Fruit fly (Drosophila melanogaster): ENCODE results near the gene CG42688.

CG42688 gene

dm6 chr2L:19158005-19158666 lies 24.5 kb downstream of the CG42688 start (continued):
- TF ChIP-seq fu2 (GFP tag; optimal IDR thresholded peaks at IDR 0.05) (no peak), CTCF (GFP tag; optimal IDR thresholded peaks at IDR 0.05) (no peak), chif (GFP tag; optimal IDR thresholded peaks at IDR 0.05) (peak in 1 of 2 experiments; percentile 25), CG10654 (GFP tag; optimal IDR thresholded peaks at IDR 0.05) (no peak), bigmax (GFP tag; optimal IDR thresholded peaks at IDR 0.05) (peak; percentile 39), CG6813 (GFP tag; optimal IDR thresholded peaks at IDR 0.05) (no peak), gsb (GFP tag; IDR thresholded peaks at IDR 0.05) (no peak), CG1792 (GFP tag; optimal IDR thresholded peaks at IDR 0.05) (no peak), sqz (GFP tag; optimal IDR thresholded peaks at IDR 0.05) (peak; percentile 79), Bteb2 (GFP tag; optimal IDR thresholded peaks at IDR 0.05) (peak; percentile 44), CG6689 (GFP tag; IDR thresholded peaks at IDR 0.05) (no peak), CG10209 (GFP tag; optimal IDR thresholded peaks at IDR 0.05) (no peak), eyg (GFP tag; optimal IDR thresholded peaks at IDR 0.05) (no peak), otp (GFP tag; IDR thresholded peaks at IDR 0.05) (peak; percentile 39; the same call in 1 of the 3 replicates), Hr51 (GFP tag; optimal IDR thresholded peaks at IDR 0.05) (no peak), CG10147 (GFP tag; optimal IDR thresholded peaks at IDR 0.05) (peak; percentile 21), CG4617 (GFP tag; optimal IDR thresholded peaks at IDR 0.05; ENCODE audit: borderline replicate concordance) (no peak), D (optimal IDR thresholded peaks at IDR 0.05) (peak; percentile 45), D (GFP tag; optimal IDR thresholded peaks at IDR 0.05) (no peak), Mad (GFP tag; optimal IDR thresholded peaks at IDR 0.05) (no peak), gcm2 (GFP tag; optimal IDR thresholded peaks at IDR 0.05) (no peak), HLHmδ (GFP tag; optimal IDR thresholded peaks at IDR 0.05) (peak; percentile 66), CG10321 (GFP tag; IDR thresholded peaks at IDR 0.05) (no peak), inv (GFP tag; IDR thresholded peaks at IDR 0.05; ENCODE audit: partially characterized antibody) (no peak; the same call in 1 of the 2 replicates), cwo (GFP tag; optimal IDR thresholded peaks at IDR 0.05) (peak; percentile 31), Pdp1 (GFP tag; optimal IDR thresholded peaks at IDR 0.05) (no peak), sug (tag; optimal IDR thresholded peaks at IDR 0.05) (peak; percentile 56), pros (GFP tag; optimal IDR thresholded peaks at IDR 0.05) (peak; percentile 95), CG2678 (tag; optimal IDR thresholded peaks at IDR 0.05) (peak; percentile 45), CG9797 (GFP tag; optimal IDR thresholded peaks at IDR 0.05) (no peak), tx (GFP tag; optimal IDR thresholded peaks at IDR 0.05) (no peak), Rx (GFP tag; IDR thresholded peaks at IDR 0.05) (no peak), Dad (GFP tag; optimal IDR thresholded peaks at IDR 0.05) (no peak), toy (GFP tag; IDR thresholded peaks at IDR 0.05) (no peak), CG9215 (GFP tag; IDR thresholded peaks at IDR 0.05) (no peak), CG15479 (GFP tag; optimal IDR thresholded peaks at IDR 0.05) (peak; percentile 83), CG4707 (GFP tag; optimal IDR thresholded peaks at IDR 0.05) (peak; percentile 15), CG1024 (GFP tag; IDR thresholded peaks at IDR 0.05) (0 out of 2 replicates have a peak, but pooled peaks have one; percentile 9), Trl (optimal IDR thresholded peaks at IDR 0.05) (peak; percentile 91 to 95), Trl (GFP tag; optimal IDR thresholded peaks at IDR 0.05) (peak; percentile 54), crp (GFP tag; optimal IDR thresholded peaks at IDR 0.05) (no peak), CG7357 (GFP tag; IDR thresholded peaks at IDR 0.05) (no peak), p53 (GFP tag; optimal IDR thresholded peaks at IDR 0.05) (no peak), CG1603 (tag; optimal IDR thresholded peaks at IDR 0.05) (peak; percentile 37), Mes4 (GFP tag; optimal IDR thresholded peaks at IDR 0.05) (no peak), CG18764 (GFP tag; optimal IDR thresholded peaks at IDR 0.05) (no peak), CG14710 (tag; optimal IDR thresholded peaks at IDR 0.05) (no peak), CG16813 (GFP tag; IDR thresholded peaks at IDR 0.05; ENCODE audit: partially characterized antibody) (peak; percentile 15; the same call in 2 of the 3 replicates), h (optimal IDR thresholded peaks at IDR 0.05) (no peak), Hr39 (optimal IDR thresholded peaks at IDR 0.05) (no peak), dimm (GFP tag; IDR thresholded peaks at IDR 0.05) (no peak)

Data from whole organism, embryonic.